Fruit fly (Drosophila melanogaster): ENCODE results near the gene Tm2.
A peak's percentile ranks its signal among the peaks of the same experiment; 100 is the strongest.

Gene Tm2

dm6 chr3R:15346018-15346383 is 36.0 kb downstream of the Tm2 start, which contains the start of the genes Surf4 and CG31301 (continued):
- TF ChIP-seq CG14050 (GFP tag; IDR thresholded peaks at IDR 0.05) (no peak), lilli (GFP tag; optimal IDR thresholded peaks at IDR 0.05) (peak; percentile 5), Taf1 (GFP tag; IDR thresholded peaks at IDR 0.05) (no peak), Stat92E (GFP tag; optimal IDR thresholded peaks at IDR 0.05) (no peak), Side (GFP tag; optimal IDR thresholded peaks at IDR 0.05) (no peak), CG1233 (GFP tag; optimal IDR thresholded peaks at IDR 0.05) (no peak), dan (GFP tag; IDR thresholded peaks at IDR 0.05) (no peak), nau (GFP tag; optimal IDR thresholded peaks at IDR 0.05) (no peak), Hr78 (GFP tag; optimal IDR thresholded peaks at IDR 0.05) (no peak), inv (GFP tag; IDR thresholded peaks at IDR 0.05; ENCODE audit: partially characterized antibody) (peak; percentile 49), CG3995 (GFP tag; optimal IDR thresholded peaks at IDR 0.05) (peak; percentile 50), HmgD (GFP tag; optimal IDR thresholded peaks at IDR 0.05) (no peak), Bteb2 (GFP tag; optimal IDR thresholded peaks at IDR 0.05) (no peak), NfI (GFP tag; optimal IDR thresholded peaks at IDR 0.05) (no peak), Sry-δ (GFP tag; optimal IDR thresholded peaks at IDR 0.05) (peak; percentile 51), Poxn (GFP tag; IDR thresholded peaks at IDR 0.05) (no peak), HLH3B (GFP tag; IDR thresholded peaks at IDR 0.05) (no peak), slbo (GFP tag; IDR thresholded peaks at IDR 0.05) (no peak), D19A (tag; optimal IDR thresholded peaks at IDR 0.05) (no peak), CG14860 (GFP tag; IDR thresholded peaks at IDR 0.05; ENCODE audit: partially characterized antibody) (peak; percentile 68; the same call in 2 of the 3 replicates), ac (GFP tag; optimal IDR thresholded peaks at IDR 0.05) (no peak), CG2116 (GFP tag; optimal IDR thresholded peaks at IDR 0.05) (peak; percentile 91), ranshi (GFP tag; IDR thresholded peaks at IDR 0.05) (no peak), CG13894 (tag; optimal IDR thresholded peaks at IDR 0.05) (peak; percentile 6), cg (GFP tag; optimal IDR thresholded peaks at IDR 0.05) (no peak), CG8944 (GFP tag; optimal IDR thresholded peaks at IDR 0.05) (no peak), CG14710 (tag; optimal IDR thresholded peaks at IDR 0.05) (no peak), ab (GFP tag; optimal IDR thresholded peaks at IDR 0.05) (no peak), crc (GFP tag; optimal IDR thresholded peaks at IDR 0.05) (no peak), dmrt11E (tag; optimal IDR thresholded peaks at IDR 0.05) (no peak), CG18262 (tag; optimal IDR thresholded peaks at IDR 0.05) (no peak), CG17361 (GFP tag; IDR thresholded peaks at IDR 0.05) (no peak), HLH4C (GFP tag; IDR thresholded peaks at IDR 0.05; ENCODE audit: partially characterized antibody) (peak; percentile 86), Med (GFP tag) (peak; percentile 71), ems (GFP tag; optimal IDR thresholded peaks at IDR 0.05) (no peak), CG32532 (GFP tag; IDR thresholded peaks at IDR 0.05) (no peak), Oaz (GFP tag; IDR thresholded peaks at IDR 0.05) (no peak), CG11247 (GFP tag; IDR thresholded peaks at IDR 0.05) (no peak), CG42726 (GFP tag; IDR thresholded peaks at IDR 0.05; ENCODE audit: partially characterized antibody) (peak; percentile 29; the same call in 1 of the 2 replicates), bbx (GFP tag; IDR thresholded peaks at IDR 0.05; ENCODE audit: partially characterized antibody) (peak; percentile 85), nom (GFP tag; optimal IDR thresholded peaks at IDR 0.05) (no peak), chif (GFP tag; optimal IDR thresholded peaks at IDR 0.05) (no peak), CG16863 (GFP tag; optimal IDR thresholded peaks at IDR 0.05) (no peak), trh (GFP tag; optimal IDR thresholded peaks at IDR 0.05) (no peak), CG12155 (GFP tag; optimal IDR thresholded peaks at IDR 0.05) (peak; percentile 13), CG9609 (GFP tag; optimal IDR thresholded peaks at IDR 0.05) (no peak), gsb (GFP tag; IDR thresholded peaks at IDR 0.05) (no peak), corto (GFP tag; optimal IDR thresholded peaks at IDR 0.05) (no peak), CG9437 (GFP tag; optimal IDR thresholded peaks at IDR 0.05) (no peak), CG8089 (GFP tag; optimal IDR thresholded peaks at IDR 0.05) (no peak), fd64A (GFP tag; optimal IDR thresholded peaks at IDR 0.05) (no peak), ttk (GFP tag; IDR thresholded peaks at IDR 0.05) (no peak)
